Fruit fly (Drosophila melanogaster): ENCODE results near the gene CG32354.

- TF ChIP-seq CG13204 (GFP tag; optimal IDR thresholded peaks at IDR 0.05) = no peak
- no peak for TF ChIP-seq gl (tag; optimal IDR thresholded peaks at IDR 0.05)
- no peak for TF ChIP-seq CG17806 (tag; optimal IDR thresholded peaks at IDR 0.05)
- TF ChIP-seq CG32121 (GFP tag; IDR thresholded peaks at IDR 0.05) = no peak
- no peak for TF ChIP-seq fd96Ca (GFP tag; IDR thresholded peaks at IDR 0.05)
- no peak for TF ChIP-seq CG8159 (tag; optimal IDR thresholded peaks at IDR 0.05)
- no peak for TF ChIP-seq CG34367 (tag; optimal IDR thresholded peaks at IDR 0.05)
- no peak for TF ChIP-seq Pif1A (GFP tag; optimal IDR thresholded peaks at IDR 0.05)
- TF ChIP-seq CG15710 (tag; optimal IDR thresholded peaks at IDR 0.05) = no peak
- TF ChIP-seq D1 (tag; optimal IDR thresholded peaks at IDR 0.05) = no peak
- TF ChIP-seq CG12605 (GFP tag; IDR thresholded peaks at IDR 0.05) = no peak
These were observed 26.0 kb upstream of the CG32354 start for dm6 chr3L:8447795-8448516.

Data from whole organism, pupa.